Fruit fly (Drosophila melanogaster): ENCODE measurements around the gene RanBP3.
A peak's percentile ranks its signal among the peaks of the same experiment; 100 is the strongest.

RanBP3 gene

DNA sequence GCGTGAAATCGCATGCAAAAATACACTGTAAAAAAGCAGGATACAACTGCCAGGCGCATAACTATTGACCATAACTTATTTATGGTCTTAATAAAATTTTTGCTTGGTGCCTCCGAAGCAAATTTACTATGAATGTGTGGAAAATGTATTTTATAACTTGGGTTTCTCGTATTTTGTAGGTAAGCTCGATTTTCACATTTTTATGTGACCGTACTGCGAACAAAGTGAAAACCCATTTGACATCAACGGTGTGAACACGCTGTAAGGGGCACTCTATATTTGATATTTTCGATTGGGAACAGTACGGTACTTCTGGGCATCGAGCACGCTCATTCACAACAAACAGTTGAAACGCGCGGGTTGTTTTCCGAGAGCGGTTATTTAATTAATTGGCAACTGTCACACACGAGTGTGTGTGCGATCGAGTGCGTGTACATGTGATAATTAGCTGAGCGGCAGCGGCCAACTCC, 28.9 kb upstream of the RanBP3 start, which contains the start of the genes Nup98-96 and mbc (continued):
- TF ChIP-seq chinmo (GFP tag; IDR thresholded peaks at IDR 0.05; ENCODE audit: partially characterized antibody) (peak; percentile 88; the same call in 2 of the 4 replicates), ap (GFP tag; IDR thresholded peaks at IDR 0.05) (peak; percentile 33; the same call in 1 of the 2 replicates), CG18599 (GFP tag; optimal IDR thresholded peaks at IDR 0.05) (peak; percentile 82), CG2712 (tag; optimal IDR thresholded peaks at IDR 0.05) (peak; percentile 90), bab2 (GFP tag; optimal IDR thresholded peaks at IDR 0.05) (peak; percentile 90), CG14014 (GFP tag; IDR thresholded peaks at IDR 0.05) (peak; percentile 86), CG10366 (GFP tag; IDR thresholded peaks at IDR 0.05) (peak; percentile 85), wdn (GFP tag; IDR thresholded peaks at IDR 0.05) (peak; percentile 45; the same call in 1 of the 2 replicates), exex (tag; optimal IDR thresholded peaks at IDR 0.05) (peak; percentile 66), CG12071 (GFP tag; optimal IDR thresholded peaks at IDR 0.05) (peak; percentile 17), crol (GFP tag; IDR thresholded peaks at IDR 0.05) (no peak), Awh (GFP tag; IDR thresholded peaks at IDR 0.05) (0 out of 2 replicates have a peak, but pooled peaks have one; percentile 17), Dek (tag; optimal IDR thresholded peaks at IDR 0.05) (peak; percentile 82), B-H1 (GFP tag; IDR thresholded peaks at IDR 0.05) (peak; percentile 63), CG4820 (GFP tag; optimal IDR thresholded peaks at IDR 0.05) (peak; percentile 88), Six4 (GFP tag; optimal IDR thresholded peaks at IDR 0.05) (peak; percentile 67), ranshi (GFP tag; IDR thresholded peaks at IDR 0.05) (peak; percentile 84), tx (GFP tag; optimal IDR thresholded peaks at IDR 0.05) (peak; percentile 91), CG9817 (tag; optimal IDR thresholded peaks at IDR 0.05) (peak; percentile 90), caup (GFP tag; optimal IDR thresholded peaks at IDR 0.05; ENCODE audit: severe bottlenecking) (peak; percentile 57), dan (GFP tag; IDR thresholded peaks at IDR 0.05) (peak; percentile 54), Poxn (GFP tag; IDR thresholded peaks at IDR 0.05) (peak; percentile 44; the same call in 1 of the 2 replicates), Dref (GFP tag; IDR thresholded peaks at IDR 0.05) (peak; percentile 44), CG10267 (tag; optimal IDR thresholded peaks at IDR 0.05) (peak; percentile 84), CG12942 (GFP tag; optimal IDR thresholded peaks at IDR 0.05) (peak; percentile 89), PHDP (tag; optimal IDR thresholded peaks at IDR 0.05) (peak; percentile 80), CG2889 (GFP tag; IDR thresholded peaks at IDR 0.05) (peak; percentile 63; the same call in 2 of the 3 replicates), CG6175 (GFP tag; IDR thresholded peaks at IDR 0.05) (peak; percentile 43; the same call in 1 of the 3 replicates), Nf-YA (GFP tag; IDR thresholded peaks at IDR 0.05) (no peak), Oaz (GFP tag; IDR thresholded peaks at IDR 0.05) (peak; percentile 67; the same call in 1 of the 2 replicates), Dll (GFP tag; IDR thresholded peaks at IDR 0.05; ENCODE audit: partially characterized antibody) (0 out of 4 replicates have a peak, but pooled peaks have one; percentile 40), gcm (GFP tag; optimal IDR thresholded peaks at IDR 0.05) (peak; percentile 34), pfk (GFP tag; optimal IDR thresholded peaks at IDR 0.05) (peak; percentile 57), ro (GFP tag; IDR thresholded peaks at IDR 0.05) (no peak), Fer2 (tag; optimal IDR thresholded peaks at IDR 0.05) (peak; percentile 62), CG6791 (GFP tag; IDR thresholded peaks at IDR 0.05; ENCODE audit: partially characterized antibody) (peak; percentile 59; the same call in 2 of the 3 replicates), sd (tag; optimal IDR thresholded peaks at IDR 0.05) (peak; percentile 76), Atf-2 (GFP tag; optimal IDR thresholded peaks at IDR 0.05) (peak; percentile 87), CG11398 (GFP tag; optimal IDR thresholded peaks at IDR 0.05) (peak; percentile 69), CG9797 (GFP tag; optimal IDR thresholded peaks at IDR 0.05) (peak; percentile 100), ewg (GFP tag; optimal IDR thresholded peaks at IDR 0.05) (peak; percentile 86), Fer1 (GFP tag; optimal IDR thresholded peaks at IDR 0.05) (peak; percentile 59), CG2678 (tag; optimal IDR thresholded peaks at IDR 0.05) (peak; percentile 85), Atf6 (GFP tag; IDR thresholded peaks at IDR 0.05) (peak; percentile 74), C15 (GFP tag; IDR thresholded peaks at IDR 0.05) (peak; percentile 62; the same call in 1 of the 3 replicates), CG13287 (GFP tag; IDR thresholded peaks at IDR 0.05; ENCODE audit: partially characterized antibody) (0 out of 2 replicates have a peak, but pooled peaks have one; percentile 36), CG15269 (tag; optimal IDR thresholded peaks at IDR 0.05) (peak; percentile 81), Hr39 (optimal IDR thresholded peaks at IDR 0.05) (no peak), run (tag; optimal IDR thresholded peaks at IDR 0.05) (peak; percentile 6), CG6654 (GFP tag; optimal IDR thresholded peaks at IDR 0.05) (peak; percentile 22)
